Fruit fly (Drosophila melanogaster): ENCODE measurements around the gene emei.

- TF ChIP-seq zen (tag; optimal IDR thresholded peaks at IDR 0.05) (no peak), jing (GFP tag; optimal IDR thresholded peaks at IDR 0.05) (no peak), CG33213 (GFP tag; optimal IDR thresholded peaks at IDR 0.05) (no peak), CG43689 (GFP tag; IDR thresholded peaks at IDR 0.05) (no peak)
These were observed 15.2 kb upstream of the emei start for dm6 chr3L:11094279-11094678.
